Worm (Caenorhabditis elegans): ENCODE results near the gene srw-21.

ce11 chrV:15492518-15492917 is 4.7 kb downstream of the srw-21 start, which contains the start of gene str-264:
- TF ChIP-seq pax-3 (tag; optimal IDR thresholded peaks at IDR 0.05) (no peak), pqm-1 (tag; optimal IDR thresholded peaks at IDR 0.05) (no peak), dpl-1 (GFP tag; optimal IDR thresholded peaks at IDR 0.05) (no peak)

Data from whole organism, L1 larva.